Worm (Caenorhabditis elegans) whole organism, L3 larva: Measurements from ENCODE around the gene srf-3.
A peak's percentile ranks its signal among the peaks of the same experiment; 100 is the strongest.

Source experiments
- R02D3.7 ChIP-seq: fragments of 150-350 bp; optimal IDR thresholded peaks from 2 replicates; lab custom pipeline; 2014; ENCODE audit warnings: missing biosample characterization, missing genetic modification characterization
- ZK546.5 ChIP-seq: sonication (generic microtip); optimal IDR thresholded peaks from 2 replicates; lab custom pipeline; 2017; ENCODE audit warnings: missing biosample characterization, missing genetic modification characterization
- ceh-16 ChIP-seq: sonication (generic microtip); optimal IDR thresholded peaks from 2 replicates; lab custom pipeline; 2017; ENCODE audit warnings: missing biosample characterization, missing genetic modification characterization
- ceh-28 ChIP-seq: fragments of 150-350 bp; optimal IDR thresholded peaks from 2 replicates; lab custom pipeline; 2014; ENCODE audit warnings: missing biosample characterization, missing genetic modification reagents, missing genetic modification characterization
- ceh-82 ChIP-seq: fragments of 150-350 bp; optimal IDR thresholded peaks from 2 replicates; lab custom pipeline; 2014; ENCODE audit warnings: missing biosample characterization, missing genetic modification characterization
- ceh-9 ChIP-seq: sonication (generic microtip); optimal IDR thresholded peaks from 2 replicates; lab custom pipeline; 2018; ENCODE audit warnings: missing biosample characterization, missing genetic modification characterization
- daf-12 ChIP-seq: fragments of 150-350 bp; optimal IDR thresholded peaks from 2 replicates; lab custom pipeline; 2014; ENCODE audit warnings: missing biosample characterization, missing genetic modification reagents, missing genetic modification characterization
- egl-5 ChIP-seq: fragments of 150-350 bp; optimal IDR thresholded peaks from 2 replicates; lab custom pipeline; 2017; ENCODE audit warnings: missing biosample characterization, missing genetic modification reagents, missing genetic modification characterization, inconsistent platforms
- elt-1 ChIP-seq: fragments of 150-350 bp; optimal IDR thresholded peaks from 2 replicates; lab custom pipeline; 2014; ENCODE audit warnings: missing biosample characterization, missing genetic modification characterization
- elt-2 ChIP-seq: sonication (generic microtip); optimal IDR thresholded peaks from 2 replicates; lab custom pipeline; 2016; ENCODE audit warnings: missing genetic modification reagents, mild to moderate bottlenecking, missing genetic modification characterization, missing compliant biosample characterization
- eor-1 ChIP-seq, 2 experiments: fragments of 150-350 bp; optimal IDR thresholded peaks; 2 replicates each; lab custom pipeline; 2014 to 2018; ENCODE audit warnings: missing biosample characterization in 2 of 2, missing genetic modification characterization in 2 of 2
- fos-1 ChIP-seq: fragments of 150-350 bp; optimal IDR thresholded peaks from 2 replicates; lab custom pipeline; 2014; ENCODE audit warnings: missing biosample characterization, missing genetic modification characterization
- jun-1 ChIP-seq: fragments of 150-350 bp; optimal IDR thresholded peaks from 2 replicates; lab custom pipeline; 2014; ENCODE audit warnings: missing biosample characterization, missing genetic modification reagents, missing genetic modification characterization
- lin-15B ChIP-seq: fragments of 150-350 bp; optimal IDR thresholded peaks from 2 replicates; lab custom pipeline; 2014; ENCODE audit warnings: missing biosample characterization, missing genetic modification characterization
- lsy-12 ChIP-seq: sonication (generic microtip); optimal IDR thresholded peaks from 2 replicates; lab custom pipeline; 2016; ENCODE audit warnings: mild to moderate bottlenecking, missing genetic modification characterization, missing compliant biosample characterization
- nhr-12 ChIP-seq: fragments of 150-350 bp; optimal IDR thresholded peaks from 2 replicates; lab custom pipeline; 2014; ENCODE audit warnings: missing biosample characterization, missing genetic modification characterization
- nhr-23 ChIP-seq: fragments of 150-350 bp; optimal IDR thresholded peaks from 2 replicates; lab custom pipeline; 2014; ENCODE audit warnings: missing biosample characterization, missing genetic modification reagents, missing genetic modification characterization
- nhr-237 ChIP-seq: fragments of 150-350 bp; optimal IDR thresholded peaks from 2 replicates; lab custom pipeline; 2014; ENCODE audit warnings: missing biosample characterization, missing genetic modification characterization
- nhr-28 ChIP-seq: fragments of 150-350 bp; optimal IDR thresholded peaks from 2 replicates; lab custom pipeline; 2014; ENCODE audit warnings: missing biosample characterization, missing genetic modification characterization
- nhr-76 ChIP-seq: fragments of 150-350 bp; sonication (generic microtip); optimal IDR thresholded peaks from 5 replicates; lab custom pipeline; 2014; ENCODE audit warnings: missing biosample characterization, missing genetic modification characterization
- pha-4 ChIP-seq: fragments of 150-350 bp; optimal IDR thresholded peaks from 2 replicates; lab custom pipeline; 2014; ENCODE audit warnings: missing biosample characterization, missing genetic modification reagents, missing genetic modification characterization
- pqm-1 ChIP-seq: fragments of 150-350 bp; optimal IDR thresholded peaks from 2 replicates; lab custom pipeline; 2017; ENCODE audit warnings: missing biosample characterization, missing genetic modification characterization, inconsistent platforms
- skn-1 ChIP-seq: fragments of 150-350 bp; optimal IDR thresholded peaks from 2 replicates; lab custom pipeline; 2014; ENCODE audit warnings: missing biosample characterization, missing genetic modification characterization
- tbx-2 ChIP-seq: sonication (generic microtip); optimal IDR thresholded peaks from 2 replicates; lab custom pipeline; 2016; ENCODE audit warnings: mild to moderate bottlenecking, missing genetic modification characterization, missing compliant biosample characterization
- unc-39 ChIP-seq: sonication (generic microtip); optimal IDR thresholded peaks from 4 replicates; lab custom pipeline; 2017; ENCODE audit warnings: missing biosample characterization, missing genetic modification characterization
- unc-62 ChIP-seq: fragments of 150-350 bp; sonication (generic microtip); optimal IDR thresholded peaks from 4 replicates; lab custom pipeline; 2014; ENCODE audit warnings: missing biosample characterization, missing genetic modification reagents, missing genetic modification characterization
- ztf-11 ChIP-seq: fragments of 150-350 bp; optimal IDR thresholded peaks from 2 replicates; lab custom pipeline; 2014; ENCODE audit warnings: missing biosample characterization, missing genetic modification characterization
- ztf-4 ChIP-seq: fragments of 150-350 bp; optimal IDR thresholded peaks from 2 replicates; lab custom pipeline; 2014; ENCODE audit warnings: missing biosample characterization, missing genetic modification characterization

srf-3 gene

ce11 chrIV:12891080-12891479, 41.8 kb downstream of the srf-3 start:
- TF ChIP-seq egl-5 = no peak
- no peak for TF ChIP-seq lsy-12
- TF ChIP-seq ZK546.5 (tag; lab: Kevin White, UChicago) = no peak
- no peak for TF ChIP-seq ztf-11
- no peak for TF ChIP-seq nhr-28 (tag; lab: Kevin White, UChicago)
- TF ChIP-seq ceh-82 (tag; lab: Kevin White, UChicago) = no peak
- TF ChIP-seq pqm-1 = peak; percentile 14
- no peak for TF ChIP-seq ceh-9 (tag; lab: Kevin White, UChicago)
- no peak for TF ChIP-seq lin-15B
- TF ChIP-seq ztf-4 (tag; lab: Kevin White, UChicago) = no peak
- no peak for TF ChIP-seq unc-62 (GFP tag; lab: Kevin White, UChicago)
- TF ChIP-seq fos-1 (tag; lab: Kevin White, UChicago) = no peak
- TF ChIP-seq ceh-28 (tag; lab: Kevin White, UChicago) = no peak
- TF ChIP-seq elt-2 (tag; lab: Kevin White, UChicago) = peak; percentile 65

ce11 chrIV:12892194-12892593, 42.9 kb downstream of the srf-3 start, which contains the start of gene K08D8.1:
Gene K08D8.1, plus strand, starts transcription at chrIV:12892494.
- TF ChIP-seq tbx-2 (tag; lab: Kevin White, UChicago) = no peak
- TF ChIP-seq elt-2 (tag; lab: Kevin White, UChicago) = peak; percentile 30
- TF ChIP-seq, all 47 proteins: peak for 1

ce11 chrIV:12893166-12893565, 43.9 kb downstream of the srf-3 start, which contains the start of gene K08D8.12:
Gene K08D8.12, plus strand, starts transcription at chrIV:12893466.
- no peak for TF ChIP-seq daf-12 (tag; lab: Kevin White, UChicago)
- TF ChIP-seq, all 47 proteins: peak for 0

- no peak for TF ChIP-seq ZK546.5 (tag; lab: Kevin White, UChicago)
- no peak for TF ChIP-seq skn-1
- no peak for TF ChIP-seq fos-1 (tag; lab: Kevin White, UChicago)
- no peak for TF ChIP-seq elt-1 (tag; lab: Kevin White, UChicago)
- TF ChIP-seq tbx-2 (tag; lab: Kevin White, UChicago) = no peak
- TF ChIP-seq ceh-16 (tag; lab: Kevin White, UChicago) = no peak
Observed at ce11 chrIV:12894996-12895395, 45.7 kb downstream of the srf-3 start, which contains the start of gene K08D8.11. Gene K08D8.11, plus strand, starts transcription at chrIV:12895296.

- TF ChIP-seq elt-2 (tag; lab: Kevin White, UChicago) (peak; percentile 71), pqm-1 (peak; percentile 3), jun-1 (tag; lab: Kevin White, UChicago) (no peak), pha-4 (tag; lab: Kevin White, UChicago) (peak; percentile 28), nhr-12 (tag; lab: Kevin White, UChicago) (no peak)
Observed at ce11 chrIV:12896371-12896882, 47.1 kb downstream of the srf-3 start, which contains the start of gene K08D8.7. Gene K08D8.7, plus strand, starts transcription at chrIV:12896832.

- TF ChIP-seq fos-1 (tag; lab: Kevin White, UChicago) (no peak), lsy-12 (no peak), daf-12 (tag; lab: Kevin White, UChicago) (no peak), ztf-11 (no peak), jun-1 (tag; lab: Kevin White, UChicago) (no peak), ceh-82 (tag; lab: Kevin White, UChicago) (no peak), nhr-23 (tag; lab: Kevin White, UChicago) (no peak), nhr-76 (tag; lab: Kevin White, UChicago) (no peak), ceh-16 (tag; lab: Kevin White, UChicago) (no peak), pha-4 (tag; lab: Kevin White, UChicago) (no peak), eor-1 (tag; optimal IDR thresholded peaks at IDR 0.05; lab: Kevin White, UChicago) (no peak), ceh-28 (tag; lab: Kevin White, UChicago) (no peak), lin-15B (no peak), nhr-237 (no peak), unc-39 (tag; lab: Kevin White, UChicago) (no peak), egl-5 (no peak), elt-2 (tag; lab: Kevin White, UChicago) (no peak), tbx-2 (tag; lab: Kevin White, UChicago) (no peak), R02D3.7 (tag; lab: Kevin White, UChicago) (no peak)
- TF ChIP-seq, all 47 proteins: peak for 0
Observed at ce11 chrIV:12897146-12897545, 47.8 kb downstream of the srf-3 start.

DNA sequence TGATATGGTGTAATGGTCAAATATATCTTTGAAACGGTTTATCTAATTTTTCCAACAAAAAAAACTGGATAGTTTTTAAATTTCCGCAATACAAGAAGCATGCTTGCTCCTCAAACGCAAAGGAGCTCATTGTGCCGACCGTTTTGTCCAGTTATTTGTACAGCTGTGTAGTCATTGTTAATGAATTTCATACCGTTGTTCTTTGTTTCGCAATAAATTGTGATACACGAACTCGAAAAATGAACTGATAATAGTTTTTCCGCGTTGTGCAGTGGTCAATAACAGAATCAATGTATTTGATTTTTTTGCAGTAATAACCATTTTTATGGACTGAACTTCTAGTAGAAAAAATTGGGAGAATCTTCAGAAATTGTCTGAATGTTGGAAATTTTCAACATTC, 49.5 kb downstream of the srf-3 start:
- TF ChIP-seq elt-2 (tag; lab: Kevin White, UChicago) = peak; percentile 10
- no peak for TF ChIP-seq elt-1 (tag; lab: Kevin White, UChicago)
- TF ChIP-seq nhr-28 (tag; lab: Kevin White, UChicago) = no peak
- peak; percentile 10 for TF ChIP-seq pha-4 (tag; lab: Kevin White, UChicago)
